Fruit fly (Drosophila melanogaster) whole organism: Measurements from ENCODE around the gene akirin.

Experiments used
- CG8478 ChIP-seq: fragments of >200 bp; optimal IDR thresholded peaks from 2 replicates; lab custom pipeline; 2018; ENCODE audit warnings: inconsistent platforms
- psq ChIP-seq: fragments of >200 bp; optimal IDR thresholded peaks from 2 replicates; lab custom pipeline; 2017

DNA sequence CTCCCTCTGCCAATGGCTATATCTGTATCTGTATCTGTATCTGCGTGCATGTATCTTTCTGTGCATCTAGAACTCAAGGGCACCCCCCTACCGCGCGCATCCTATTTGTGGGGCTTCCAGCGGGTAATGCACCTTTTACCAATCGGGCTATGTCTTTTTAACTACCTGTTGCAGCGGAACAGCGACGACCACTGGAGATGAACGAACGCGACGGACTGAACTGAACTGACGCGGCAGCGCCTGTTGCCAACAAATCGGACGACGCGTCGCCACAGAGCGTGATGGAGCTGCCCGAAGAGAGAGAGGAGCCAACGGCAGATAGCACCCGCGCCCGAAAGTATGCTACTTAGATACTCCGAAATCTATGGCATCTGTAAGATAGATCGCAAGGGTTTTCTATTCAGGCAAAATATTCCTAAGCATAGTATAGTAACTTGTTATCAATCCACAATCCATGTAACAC, 24.6 kb upstream of the akirin start, which contains the start of gene Cln7:
- TF ChIP-seq CG8478 (lab: Kevin White, UChicago) (no peak), psq (lab: Kevin White, UChicago) (no peak)
